Fruit fly (Drosophila melanogaster) whole organism, embryonic: ENCODE measurements around the gene ida.

Experiments
- BtbVII ChIP-seq: fragments of 200-800 bp; sonication (Bioruptor generic); optimal IDR thresholded peaks from 3 replicates; lab custom pipeline; 2017; ENCODE audit warnings: missing biosample characterization, mild to moderate bottlenecking, missing genetic modification characterization
- CG10321 ChIP-seq: fragments of 200-800 bp; sonication (Bioruptor generic); IDR thresholded peaks from 2 replicates; pipeline ENCODE4 v1.3.6; 2022; ENCODE audit warnings: missing biosample characterization, missing genetic modification characterization
- CG11456 ChIP-seq: fragments of 200-800 bp; sonication (Bioruptor generic); IDR thresholded peaks from 3 replicates; pipeline ENCODE4 v1.3.6; 2022; ENCODE audit warnings: missing biosample characterization, missing genetic modification characterization
- CG11723 ChIP-seq: fragments of 200-800 bp; sonication (Bioruptor generic); optimal IDR thresholded peaks from 2 replicates; lab custom pipeline; 2017; ENCODE audit warnings: missing biosample characterization, mild to moderate bottlenecking, missing genetic modification characterization
- CG12942 ChIP-seq: fragments of 200-800 bp; sonication (Bioruptor generic); optimal IDR thresholded peaks from 3 replicates; lab custom pipeline; 2016; ENCODE audit warnings: missing biosample characterization, missing genetic modification characterization
- CG1529 ChIP-seq: fragments of 200-800 bp; sonication (Bioruptor generic); optimal IDR thresholded peaks from 3 replicates; lab custom pipeline; 2018; ENCODE audit warnings: missing biosample characterization, missing genetic modification characterization
- CG16863 ChIP-seq: fragments of 200-800 bp; sonication (Bioruptor generic); optimal IDR thresholded peaks from 3 replicates; lab custom pipeline; 2016; ENCODE audit warnings: missing biosample characterization, missing genetic modification characterization
- CG17912 ChIP-seq: fragments of 200-800 bp; sonication (Bioruptor generic); optimal IDR thresholded peaks from 2 replicates; lab custom pipeline; 2018; ENCODE audit warnings: missing biosample characterization, mild to moderate bottlenecking, missing genetic modification characterization
- CG4424 ChIP-seq: fragments of 200-800 bp; sonication (Bioruptor generic); optimal IDR thresholded peaks from 3 replicates; lab custom pipeline; 2016; ENCODE audit warnings: missing biosample characterization, missing genetic modification characterization
- CG4820 ChIP-seq: fragments of 200-800 bp; sonication (Bioruptor generic); optimal IDR thresholded peaks from 3 replicates; lab custom pipeline; 2016; ENCODE audit warnings: missing biosample characterization, missing genetic modification characterization
- CG7786 ChIP-seq: fragments of 200-800 bp; sonication (Bioruptor generic); optimal IDR thresholded peaks from 2 replicates; lab custom pipeline; 2016; ENCODE audit warnings: missing biosample characterization, missing genetic modification characterization
- CG7839 ChIP-seq: fragments of 200-800 bp; sonication (Bioruptor generic); optimal IDR thresholded peaks from 3 replicates; lab custom pipeline; 2018; ENCODE audit warnings: missing biosample characterization, mild to moderate bottlenecking, missing genetic modification characterization, moderate library complexity
- CG8478 ChIP-seq: fragments of >200 bp; optimal IDR thresholded peaks from 2 replicates; lab custom pipeline; 2018
- CG9437 ChIP-seq: fragments of 200-800 bp; sonication (Bioruptor generic); optimal IDR thresholded peaks from 2 replicates; lab custom pipeline; 2018; ENCODE audit warnings: missing biosample characterization, mild to moderate bottlenecking, missing genetic modification characterization
- CoRest ChIP-seq: fragments of 200-800 bp; sonication (Bioruptor generic); optimal IDR thresholded peaks from 3 replicates; lab custom pipeline; 2018; ENCODE audit warnings: missing biosample characterization, mild to moderate bottlenecking, missing genetic modification characterization, moderate library complexity
- Dfd ChIP-seq, 2 experiments: fragments of >200 bp; optimal IDR thresholded peaks; 2 replicates each; lab custom pipeline; 2017; ENCODE audit warnings: missing biosample characterization in 2 of 2, missing genetic modification characterization in 2 of 2
- Dip2 ChIP-seq: fragments of 200-800 bp; sonication (Bioruptor generic); IDR thresholded peaks from 2 replicates; pipeline ENCODE4 v1.3.6; 2022; ENCODE audit warnings: missing biosample characterization, missing genetic modification characterization
- E2f1 ChIP-seq: fragments of 200-800 bp; sonication (Bioruptor generic); IDR thresholded peaks from 2 replicates; pipeline ENCODE4 v1.3.6; 2022; ENCODE audit warnings: missing biosample characterization, missing genetic modification characterization
- HHEX ChIP-seq: fragments of 200-800 bp; sonication (Bioruptor generic); optimal IDR thresholded peaks from 3 replicates; lab custom pipeline; 2017; ENCODE audit warnings: missing biosample characterization, mild to moderate bottlenecking, missing genetic modification characterization, missing genetic modification reagents
- HLHmδ ChIP-seq: fragments of 200-800 bp; sonication (Bioruptor generic); optimal IDR thresholded peaks from 2 replicates; lab custom pipeline; 2018; ENCODE audit warnings: missing biosample characterization, mild to moderate bottlenecking, missing genetic modification characterization, moderate library complexity
- Hey ChIP-seq: fragments of 200-800 bp; sonication (Bioruptor generic); optimal IDR thresholded peaks from 3 replicates; lab custom pipeline; 2018; ENCODE audit warnings: missing biosample characterization, mild to moderate bottlenecking, missing genetic modification characterization
- Mad ChIP-seq: fragments of 200-800 bp; sonication (Bioruptor generic); optimal IDR thresholded peaks from 2 replicates; lab custom pipeline; 2016; ENCODE audit warnings: missing biosample characterization, missing genetic modification characterization
- Nf-YA ChIP-seq: fragments of 200-800 bp; sonication (Bioruptor generic); IDR thresholded peaks from 2 replicates; pipeline ENCODE4 v1.3.6; 2022; ENCODE audit warnings: missing biosample characterization, missing genetic modification characterization
- Optix ChIP-seq: fragments of 200-800 bp; sonication (Bioruptor generic); IDR thresholded peaks from 3 replicates; pipeline ENCODE4 v1.3.6; 2022; ENCODE audit warnings: missing biosample characterization, missing genetic modification characterization
- Spps ChIP-seq: fragments of 200-800 bp; sonication (Bioruptor generic); optimal IDR thresholded peaks from 2 replicates; lab custom pipeline; 2018; ENCODE audit warnings: missing biosample characterization, mild to moderate bottlenecking, missing genetic modification characterization
- Stat92E ChIP-seq, 3 experiments: fragments of >200 bp in 2 of 3; fragments of 200-800 bp in 1 of 3; sonication (Bioruptor generic) in 1 of 3; optimal IDR thresholded peaks; 2 replicates each; lab custom pipeline; 2017 to 2019; ENCODE audit warnings: missing biosample characterization in 3 of 3, missing genetic modification characterization in 3 of 3, mild to moderate bottlenecking in 1 of 3, moderate library complexity in 1 of 3
- ap ChIP-seq: fragments of 200-800 bp; sonication (Bioruptor generic); IDR thresholded peaks from 2 replicates; pipeline ENCODE4 v1.3.6; 2022; ENCODE audit warnings: missing biosample characterization, missing genetic modification characterization
- ato ChIP-seq: fragments of 200-800 bp; sonication (Bioruptor generic); IDR thresholded peaks from 2 replicates; pipeline ENCODE4 v1.3.6; 2022; ENCODE audit warnings: missing biosample characterization, missing genetic modification characterization; ENCODE audit not compliant: partially characterized antibody
- chinmo ChIP-seq: fragments of 200-800 bp; sonication (Bioruptor generic); IDR thresholded peaks from 4 replicates; pipeline ENCODE4 v1.3.6; 2022; ENCODE audit warnings: missing biosample characterization, missing genetic modification characterization; ENCODE audit not compliant: partially characterized antibody
- crp ChIP-seq, 2 experiments: fragments of 200-800 bp; sonication (Bioruptor generic); optimal IDR thresholded peaks; 2 replicates in 1 of 2; 3 replicates in 1 of 2; lab custom pipeline; 2017; ENCODE audit warnings: missing biosample characterization in 2 of 2, missing genetic modification characterization in 2 of 2, mild to moderate bottlenecking in 1 of 2, moderate library complexity in 1 of 2
- dan ChIP-seq: fragments of 200-800 bp; sonication (Bioruptor generic); IDR thresholded peaks from 2 replicates; pipeline ENCODE4 v1.3.6; 2022; ENCODE audit warnings: missing biosample characterization, missing genetic modification characterization
- emc ChIP-seq: fragments of 200-800 bp; sonication (Bioruptor generic); optimal IDR thresholded peaks from 2 replicates; lab custom pipeline; 2016; ENCODE audit warnings: missing biosample characterization, missing genetic modification characterization
- eve ChIP-seq, 2 experiments: fragments of >200 bp; optimal IDR thresholded peaks; 2 replicates each; lab custom pipeline; 2017; ENCODE audit warnings: missing biosample characterization in 2 of 2, missing genetic modification characterization in 2 of 2
- ewg ChIP-seq: fragments of 200-800 bp; sonication (Bioruptor generic); optimal IDR thresholded peaks from 3 replicates; lab custom pipeline; 2017; ENCODE audit warnings: mild to moderate bottlenecking, missing biosample characterization, missing genetic modification reagents, missing genetic modification characterization
- fd64A ChIP-seq: fragments of 200-800 bp; sonication (Bioruptor generic); optimal IDR thresholded peaks from 3 replicates; lab custom pipeline; 2018; ENCODE audit warnings: missing biosample characterization, mild to moderate bottlenecking, missing genetic modification characterization
- jumu ChIP-seq: fragments of 200-800 bp; sonication (Bioruptor generic); optimal IDR thresholded peaks from 3 replicates; lab custom pipeline; 2016; ENCODE audit warnings: missing biosample characterization, missing genetic modification characterization
- mam ChIP-seq: fragments of 200-800 bp; sonication (Bioruptor generic); optimal IDR thresholded peaks from 3 replicates; lab custom pipeline; 2016; ENCODE audit warnings: missing biosample characterization, missing genetic modification characterization
- mld ChIP-seq: fragments of 200-800 bp; sonication (Bioruptor generic); IDR thresholded peaks from 3 replicates; pipeline ENCODE4 v1.3.6; 2022; ENCODE audit warnings: missing biosample characterization, missing genetic modification characterization; ENCODE audit not compliant: partially characterized antibody
- odd ChIP-seq: fragments of 200-800 bp; sonication (Bioruptor generic); optimal IDR thresholded peaks from 2 replicates; lab custom pipeline; 2017; ENCODE audit warnings: missing biosample characterization, mild to moderate bottlenecking, missing genetic modification characterization
- pzg ChIP-seq: fragments of 200-800 bp; sonication (Bioruptor generic); optimal IDR thresholded peaks from 3 replicates; lab custom pipeline; 2018; ENCODE audit warnings: missing biosample characterization, mild to moderate bottlenecking, missing genetic modification characterization, moderate library complexity
- sc ChIP-seq, 3 experiments: fragments of >200 bp in 2 of 3; fragments of 200-800 bp in 1 of 3; sonication (Bioruptor generic) in 1 of 3; optimal IDR thresholded peaks; 2 replicates in 2 of 3; 3 replicates in 1 of 3; lab custom pipeline; 2017; ENCODE audit warnings: mild to moderate bottlenecking in 1 of 3, missing biosample characterization in 1 of 3, missing genetic modification characterization in 1 of 3, missing genetic modification reagents in 1 of 3
- sd ChIP-seq: fragments of 200-800 bp; sonication (Bioruptor generic); optimal IDR thresholded peaks from 3 replicates; lab custom pipeline; 2018; ENCODE audit warnings: missing biosample characterization, mild to moderate bottlenecking, missing genetic modification characterization, moderate library complexity
- shn ChIP-seq: fragments of 200-800 bp; sonication (Bioruptor generic); optimal IDR thresholded peaks from 3 replicates; lab custom pipeline; 2016; ENCODE audit warnings: missing biosample characterization, missing genetic modification characterization
- sna ChIP-seq: fragments of 200-800 bp; sonication (Bioruptor generic); IDR thresholded peaks from 2 replicates; pipeline ENCODE4 v1.3.6; 2022; ENCODE audit warnings: missing biosample characterization, missing genetic modification characterization; ENCODE audit not compliant: partially characterized antibody
- sqz ChIP-seq: fragments of 200-800 bp; sonication (Bioruptor generic); optimal IDR thresholded peaks from 3 replicates; lab custom pipeline; 2018; ENCODE audit warnings: missing biosample characterization, mild to moderate bottlenecking, missing genetic modification characterization
- sr ChIP-seq: fragments of 200-800 bp; sonication (Bioruptor generic); IDR thresholded peaks from 3 replicates; pipeline ENCODE4 v1.3.6; 2022; ENCODE audit warnings: missing biosample characterization, missing genetic modification characterization
- ssp ChIP-seq: fragments of 200-800 bp; sonication (Bioruptor generic); IDR thresholded peaks from 2 replicates; pipeline ENCODE4 v1.3.6; 2022; ENCODE audit warnings: missing biosample characterization, missing genetic modification characterization
- tap ChIP-seq: fragments of 200-800 bp; optimal IDR thresholded peaks from 3 replicates; lab custom pipeline; 2019; ENCODE audit warnings: missing biosample characterization, mild to moderate bottlenecking, missing genetic modification characterization, moderate library complexity
- tin ChIP-seq: fragments of 200-800 bp; sonication (Bioruptor generic); optimal IDR thresholded peaks from 3 replicates; lab custom pipeline; 2016; ENCODE audit warnings: missing biosample characterization, missing genetic modification characterization
- trem ChIP-seq: fragments of 200-800 bp; optimal IDR thresholded peaks from 3 replicates; lab custom pipeline; 2019; ENCODE audit warnings: missing biosample characterization, mild to moderate bottlenecking, missing genetic modification characterization, moderate library complexity
- wek ChIP-seq: fragments of 200-800 bp; sonication (Bioruptor generic); optimal IDR thresholded peaks from 3 replicates; lab custom pipeline; 2018; ENCODE audit warnings: missing biosample characterization, mild to moderate bottlenecking, missing genetic modification characterization, moderate library complexity

Gene ida

dm6 chr3L:3873094-3873493 is 32.0 kb upstream of the ida start:
- TF ChIP-seq ap (GFP tag; lab: Robert Waterston, UW): no peak
- no peak for TF ChIP-seq wek (GFP tag; lab: Kevin White, UChicago)
- no peak for TF ChIP-seq chinmo (GFP tag; lab: Robert Waterston, UW)
- TF ChIP-seq CG8478: no peak
- TF ChIP-seq CG7786 (GFP tag; lab: Kevin White, UChicago): no peak
- no peak for TF ChIP-seq emc (GFP tag; lab: Kevin White, UChicago)
- no peak for TF ChIP-seq Mad (GFP tag; lab: Kevin White, UChicago)
- TF ChIP-seq CG11456 (GFP tag; lab: Robert Waterston, UW): no peak
- no peak for TF ChIP-seq eve (GFP tag; optimal IDR thresholded peaks at IDR 0.05; lab: Kevin White, UChicago)
- no peak for TF ChIP-seq Hey (tag; lab: Kevin White, UChicago)
- no peak for TF ChIP-seq shn (GFP tag; lab: Kevin White, UChicago)
- no peak for TF ChIP-seq tap (tag; lab: Kevin White, UChicago)
- peak; percentile 41 for TF ChIP-seq CG1529 (GFP tag; lab: Kevin White, UChicago)
- TF ChIP-seq ato: no peak
- peak in 1 of 3 experiments; percentile 44 for TF ChIP-seq Stat92E (GFP tag; optimal IDR thresholded peaks at IDR 0.05; lab: Kevin White, UChicago)
- TF ChIP-seq CG17912 (GFP tag; lab: Kevin White, UChicago): no peak
- TF ChIP-seq Spps (tag; lab: Kevin White, UChicago): no peak
- TF ChIP-seq sr (GFP tag; lab: Robert Waterston, UW): no peak
- TF ChIP-seq crp (GFP tag; optimal IDR thresholded peaks at IDR 0.05; lab: Kevin White, UChicago): no peak
- TF ChIP-seq sc (optimal IDR thresholded peaks at IDR 0.05; lab: Kevin White, UChicago): no peak
- TF ChIP-seq sc (GFP tag; optimal IDR thresholded peaks at IDR 0.05; lab: Kevin White, UChicago): peak; percentile 57
- TF ChIP-seq mam (GFP tag; lab: Kevin White, UChicago): no peak
- no peak for TF ChIP-seq pzg (GFP tag; lab: Kevin White, UChicago)
- TF ChIP-seq tin: no peak
- no peak for TF ChIP-seq CG10321
- TF ChIP-seq Nf-YA (GFP tag; lab: Robert Waterston, UW): no peak
- peak; percentile 62 for TF ChIP-seq CoRest (tag; lab: Kevin White, UChicago)
- no peak for TF ChIP-seq ssp (GFP tag; lab: Robert Waterston, UW)
- TF ChIP-seq fd64A (GFP tag; lab: Kevin White, UChicago): no peak
- peak; percentile 55 for TF ChIP-seq CG9437 (GFP tag; lab: Kevin White, UChicago)
- TF ChIP-seq dan (GFP tag; lab: Robert Waterston, UW): no peak
- no peak for TF ChIP-seq jumu (GFP tag; lab: Kevin White, UChicago)
- TF ChIP-seq BtbVII: no peak
- no peak for TF ChIP-seq HLHmδ (GFP tag; lab: Kevin White, UChicago)
- TF ChIP-seq HHEX (GFP tag; lab: Kevin White, UChicago): no peak
- TF ChIP-seq trem: peak; percentile 31
- TF ChIP-seq Dip2 (GFP tag; lab: Robert Waterston, UW): no peak
- TF ChIP-seq CG7839 (tag; lab: Kevin White, UChicago): peak; percentile 53
- TF ChIP-seq ewg (GFP tag; lab: Kevin White, UChicago): peak; percentile 35
- no peak for TF ChIP-seq CG4820 (GFP tag; lab: Kevin White, UChicago)
- TF ChIP-seq CG4424: peak; percentile 49
- no peak for TF ChIP-seq sd (tag; lab: Kevin White, UChicago)
- no peak for TF ChIP-seq CG11723 (GFP tag; lab: Kevin White, UChicago)
- no peak for TF ChIP-seq sna (GFP tag; lab: Robert Waterston, UW)
- no peak for TF ChIP-seq CG12942 (GFP tag; lab: Kevin White, UChicago)
- TF ChIP-seq sqz: no peak
- no peak for TF ChIP-seq mld (GFP tag; lab: Robert Waterston, UW)
- TF ChIP-seq Optix: no peak
- TF ChIP-seq CG16863 (GFP tag; lab: Kevin White, UChicago): no peak
- TF ChIP-seq odd (GFP tag; lab: Kevin White, UChicago): no peak
- 0 out of 2 replicates have a peak, but pooled peaks have one; percentile 32 for TF ChIP-seq E2f1 (GFP tag; lab: Robert Waterston, UW)
- no peak for TF ChIP-seq Dfd (GFP tag; optimal IDR thresholded peaks at IDR 0.05; lab: Kevin White, UChicago)
